Worm (Caenorhabditis elegans): ENCODE data around the gene nhr-94.

nhr-94 gene

DNA sequence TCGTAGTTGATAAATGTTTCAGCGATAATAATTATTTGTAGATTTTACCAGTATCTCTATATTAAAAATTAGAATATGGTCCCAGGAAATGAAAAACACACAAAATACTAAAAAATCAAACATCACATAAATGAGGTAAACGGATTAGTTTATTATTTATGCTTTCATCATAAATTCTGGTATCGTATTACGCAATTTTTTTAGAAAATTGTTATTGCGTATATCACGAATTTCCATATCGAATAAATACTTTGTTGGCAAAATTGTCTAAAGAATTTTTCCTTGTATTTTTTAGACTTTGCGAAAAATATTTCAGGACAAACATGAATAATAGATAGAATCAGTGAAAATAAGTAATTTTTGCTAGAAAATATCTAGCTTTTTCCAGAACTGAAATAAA, 40.1 kb upstream of the nhr-94 start:
- TF ChIP-seq tbx-37 (GFP tag; conservative IDR thresholded peaks at IDR 0.05) (no peak), ama-1 (optimal IDR thresholded peaks at IDR 0.05) (no peak), ceh-36 (tag; optimal IDR thresholded peaks at IDR 0.05) (no peak), tbx-11 (GFP tag; IDR thresholded peaks at IDR 0.05) (no peak), pes-1 (GFP tag; IDR thresholded peaks at IDR 0.05) (no peak), tra-4 (tag; optimal IDR thresholded peaks at IDR 0.05) (no peak), aly-1 (tag; optimal IDR thresholded peaks at IDR 0.05) (no peak), ets-7 (tag; optimal IDR thresholded peaks at IDR 0.05) (no peak), scrt-1 (GFP tag; IDR thresholded peaks at IDR 0.05) (no peak), hmbx-1 (tag; optimal IDR thresholded peaks at IDR 0.05) (no peak), hnd-1 (tag; optimal IDR thresholded peaks at IDR 0.05) (no peak), sea-1 (GFP tag; conservative IDR thresholded peaks at IDR 0.05) (no peak), F13C5.2 (tag; optimal IDR thresholded peaks at IDR 0.05) (no peak), ceh-13 (GFP tag; optimal IDR thresholded peaks at IDR 0.05) (no peak), flt-1 (GFP tag; IDR thresholded peaks at IDR 0.05) (no peak), B0310.2 (tag; optimal IDR thresholded peaks at IDR 0.05) (no peak), hmg-4 (GFP tag; optimal IDR thresholded peaks at IDR 0.05) (no peak)

DNA sequence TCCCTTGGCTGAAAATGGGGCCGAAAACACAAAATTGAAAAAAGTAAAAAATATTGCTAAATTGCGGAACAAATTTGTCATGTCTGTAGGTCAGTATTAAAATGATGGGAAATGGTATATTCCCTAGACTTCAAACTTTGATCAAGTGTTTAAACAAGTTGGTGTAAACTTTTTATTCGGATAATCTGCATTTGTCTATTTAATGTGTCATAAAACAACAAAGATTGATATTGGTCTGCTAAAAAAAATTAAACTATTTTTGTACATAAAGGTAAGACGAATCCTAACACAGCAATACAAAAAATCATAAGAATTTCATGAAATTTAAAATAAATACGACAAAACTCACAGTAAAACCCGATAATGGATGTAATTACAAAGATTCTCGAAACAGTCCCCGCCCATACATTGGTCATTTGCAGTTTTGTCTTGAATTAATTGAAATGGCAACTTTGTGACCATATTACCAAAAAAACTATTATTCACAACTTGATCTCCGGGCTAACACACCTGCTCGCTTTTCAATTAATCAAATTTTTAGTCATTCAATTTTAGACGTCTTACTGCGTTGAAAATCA, 37.9 kb upstream of the nhr-94 start, which contains the start of the genes ZK105.6 and ZK105.8:
ZK105.6 (minus strand) TSS at position 101 of the 578 bp plus-strand sequence.
ZK105.8 (plus strand) TSS at position 528 of the 578 bp plus-strand sequence.
- no peak for TF ChIP-seq sea-1 (GFP tag; conservative IDR thresholded peaks at IDR 0.05)

DNA sequence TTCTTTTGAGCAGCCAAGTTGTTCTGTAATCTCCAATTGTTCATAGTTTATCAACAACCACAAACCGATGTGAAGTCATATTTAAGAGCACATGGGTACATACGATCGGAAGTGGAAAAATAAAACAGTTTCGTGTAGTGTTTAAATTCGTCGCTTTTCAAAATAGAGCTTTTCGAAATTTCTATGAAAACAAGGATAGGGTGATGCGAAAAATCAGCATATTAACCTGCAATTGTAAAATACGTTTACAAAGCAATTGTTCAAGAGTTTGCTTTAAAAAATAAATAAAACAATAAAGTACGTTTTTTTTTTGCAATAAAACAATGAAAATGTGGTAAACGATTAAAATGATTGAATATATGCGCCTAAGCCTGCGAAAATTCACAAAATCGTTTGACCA, 35.8 kb upstream of the nhr-94 start, which contains the start of gene ZK105.14:
ZK105.14 (minus strand) TSS at position 101 of the 400 bp plus-strand sequence.
- no peak for TF ChIP-seq B0310.2 (tag; optimal IDR thresholded peaks at IDR 0.05)
- TF ChIP-seq hmbx-1 (tag; optimal IDR thresholded peaks at IDR 0.05), result no peak
- TF ChIP-seq ceh-13 (GFP tag; optimal IDR thresholded peaks at IDR 0.05), result no peak
- TF ChIP-seq hmg-4 (GFP tag; optimal IDR thresholded peaks at IDR 0.05), result no peak
- TF ChIP-seq pes-1 (GFP tag; IDR thresholded peaks at IDR 0.05), result no peak
- no peak for TF ChIP-seq tra-4 (tag; optimal IDR thresholded peaks at IDR 0.05)
- no peak for TF ChIP-seq scrt-1 (GFP tag; IDR thresholded peaks at IDR 0.05)
- TF ChIP-seq ama-1 (optimal IDR thresholded peaks at IDR 0.05), result no peak
- no peak for TF ChIP-seq aly-1 (tag; optimal IDR thresholded peaks at IDR 0.05)
- no peak for TF ChIP-seq ceh-36 (tag; optimal IDR thresholded peaks at IDR 0.05)
- no peak for TF ChIP-seq tbx-11 (GFP tag; IDR thresholded peaks at IDR 0.05)
- no peak for TF ChIP-seq flt-1 (GFP tag; IDR thresholded peaks at IDR 0.05)
- TF ChIP-seq hnd-1 (tag; optimal IDR thresholded peaks at IDR 0.05), result no peak
- no peak for TF ChIP-seq F13C5.2 (tag; optimal IDR thresholded peaks at IDR 0.05)
- TF ChIP-seq tbx-37 (GFP tag; conservative IDR thresholded peaks at IDR 0.05), result no peak

DNA sequence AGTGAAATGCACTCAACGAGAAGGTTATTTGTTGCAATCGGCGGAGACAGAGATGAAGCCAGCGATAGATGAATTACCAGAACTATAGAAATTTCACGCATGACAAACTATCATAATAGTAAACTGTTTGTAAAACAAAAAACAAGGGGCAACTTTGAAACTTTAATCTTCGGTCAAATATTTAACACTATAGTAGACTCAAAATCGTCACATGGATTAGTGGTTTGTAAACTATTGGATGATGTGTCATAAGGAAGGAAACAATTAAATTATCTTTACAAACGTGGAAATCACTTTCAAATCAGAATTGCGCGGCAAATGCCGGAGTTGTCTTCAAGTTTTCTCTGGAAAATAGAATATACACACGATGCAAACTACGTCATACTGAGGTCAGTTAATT, 31.5 kb upstream of the nhr-94 start, which contains the start of gene ZK105.5:
ZK105.5 (minus strand) TSS at position 101 of the 400 bp plus-strand sequence.
- no peak for TF ChIP-seq tbx-37 (GFP tag; conservative IDR thresholded peaks at IDR 0.05)
- TF ChIP-seq hnd-1 (tag; optimal IDR thresholded peaks at IDR 0.05), result no peak

DNA sequence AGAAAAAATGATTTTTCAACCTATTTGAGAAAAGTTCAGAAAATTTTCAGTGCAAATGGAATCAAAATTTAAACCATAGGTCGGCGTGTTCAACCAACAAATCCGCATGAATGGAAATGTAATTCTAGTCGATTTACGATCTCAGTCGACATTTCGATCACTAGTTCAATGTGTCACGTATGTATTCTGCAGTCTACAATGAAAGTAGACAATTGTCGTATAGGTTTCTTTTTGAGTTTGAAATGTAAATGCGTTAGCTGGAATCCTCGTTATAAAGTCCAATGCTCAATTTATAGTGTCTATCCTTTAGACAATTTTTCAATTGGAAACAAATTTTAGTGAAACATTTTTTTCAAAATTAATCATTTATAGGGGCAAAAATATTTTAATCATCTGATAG, 29.9 kb upstream of the nhr-94 start, which contains the start of gene ZK105.12:
ZK105.12 (minus strand) TSS at position 101 of the 400 bp plus-strand sequence.
- TF ChIP-seq hmbx-1 (tag; optimal IDR thresholded peaks at IDR 0.05) (no peak), ets-7 (tag; optimal IDR thresholded peaks at IDR 0.05) (no peak), hmg-4 (GFP tag; optimal IDR thresholded peaks at IDR 0.05) (no peak), sea-1 (GFP tag; conservative IDR thresholded peaks at IDR 0.05) (no peak), tra-4 (tag; optimal IDR thresholded peaks at IDR 0.05) (no peak), hnd-1 (tag; optimal IDR thresholded peaks at IDR 0.05) (no peak), aly-1 (tag; optimal IDR thresholded peaks at IDR 0.05) (no peak)

DNA sequence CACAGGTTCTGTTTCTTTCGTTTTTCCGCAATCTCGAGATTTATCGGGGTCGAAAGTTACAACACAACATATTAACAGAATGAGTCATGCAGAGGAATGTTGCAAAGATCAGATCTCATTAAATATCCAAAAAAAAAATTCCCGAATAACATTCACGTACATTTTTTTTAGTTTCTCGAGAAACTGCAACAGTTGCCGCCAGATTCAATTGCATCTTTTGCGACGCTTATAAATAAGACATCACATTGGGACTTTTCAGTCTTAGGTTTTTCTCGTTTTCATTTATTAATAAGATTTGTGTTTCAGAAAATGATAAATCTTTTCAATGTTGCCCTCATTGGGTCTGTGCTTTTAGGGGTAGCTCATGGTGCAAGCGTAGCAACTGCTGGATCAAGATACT, 27.6 kb upstream of the nhr-94 start, which contains the start of gene ZK105.1:
ZK105.1 (plus strand) TSS at position 301 of the 400 bp plus-strand sequence.
- no peak for TF ChIP-seq F13C5.2 (tag; optimal IDR thresholded peaks at IDR 0.05)
- TF ChIP-seq flt-1 (GFP tag; IDR thresholded peaks at IDR 0.05), result no peak
- no peak for TF ChIP-seq ama-1 (optimal IDR thresholded peaks at IDR 0.05)
- TF ChIP-seq tbx-37 (GFP tag; conservative IDR thresholded peaks at IDR 0.05), result no peak
- TF ChIP-seq hmg-4 (GFP tag; optimal IDR thresholded peaks at IDR 0.05), result no peak
- TF ChIP-seq pes-1 (GFP tag; IDR thresholded peaks at IDR 0.05), result no peak
- no peak for TF ChIP-seq sea-1 (GFP tag; conservative IDR thresholded peaks at IDR 0.05)
- no peak for TF ChIP-seq ets-7 (tag; optimal IDR thresholded peaks at IDR 0.05)
- no peak for TF ChIP-seq hmbx-1 (tag; optimal IDR thresholded peaks at IDR 0.05)
- no peak for TF ChIP-seq ceh-36 (tag; optimal IDR thresholded peaks at IDR 0.05)
- no peak for TF ChIP-seq ceh-13 (GFP tag; optimal IDR thresholded peaks at IDR 0.05)

DNA sequence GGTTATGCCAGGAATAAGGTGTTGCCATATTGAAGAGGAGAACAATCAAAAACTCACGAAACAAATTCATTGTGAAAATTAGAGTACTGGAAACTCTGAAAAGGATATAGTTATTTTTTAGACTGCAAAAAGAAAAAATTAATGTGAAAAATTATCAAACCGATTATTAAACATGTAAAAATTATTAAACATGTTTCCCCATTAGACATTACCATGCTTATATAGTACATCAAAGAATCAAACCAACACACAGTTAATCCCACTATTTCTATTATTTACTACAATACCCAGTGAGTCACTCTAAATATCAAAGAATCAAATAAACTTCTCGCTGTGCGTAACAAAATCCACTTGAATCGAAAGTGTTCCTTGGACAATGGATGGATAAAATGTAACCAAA, 26.9 kb upstream of the nhr-94 start, which contains the start of gene ZK105.13:
ZK105.13 (minus strand) TSS at position 101 of the 400 bp plus-strand sequence.
- TF ChIP-seq tbx-37 (GFP tag; conservative IDR thresholded peaks at IDR 0.05), result no peak
- TF ChIP-seq hmg-4 (GFP tag; optimal IDR thresholded peaks at IDR 0.05), result no peak
- no peak for TF ChIP-seq scrt-1 (GFP tag; IDR thresholded peaks at IDR 0.05)
- no peak for TF ChIP-seq ceh-13 (GFP tag; optimal IDR thresholded peaks at IDR 0.05)
- TF ChIP-seq ceh-36 (tag; optimal IDR thresholded peaks at IDR 0.05), result no peak
- no peak for TF ChIP-seq ets-7 (tag; optimal IDR thresholded peaks at IDR 0.05)
- TF ChIP-seq hmbx-1 (tag; optimal IDR thresholded peaks at IDR 0.05), result no peak
- TF ChIP-seq tra-4 (tag; optimal IDR thresholded peaks at IDR 0.05), result no peak
- TF ChIP-seq B0310.2 (tag; optimal IDR thresholded peaks at IDR 0.05), result no peak
- TF ChIP-seq aly-1 (tag; optimal IDR thresholded peaks at IDR 0.05), result no peak
- TF ChIP-seq ama-1 (optimal IDR thresholded peaks at IDR 0.05), result no peak
- no peak for TF ChIP-seq pes-1 (GFP tag; IDR thresholded peaks at IDR 0.05)
- no peak for TF ChIP-seq flt-1 (GFP tag; IDR thresholded peaks at IDR 0.05)
- no peak for TF ChIP-seq hnd-1 (tag; optimal IDR thresholded peaks at IDR 0.05)
- TF ChIP-seq tbx-11 (GFP tag; IDR thresholded peaks at IDR 0.05), result no peak
- TF ChIP-seq sea-1 (GFP tag; conservative IDR thresholded peaks at IDR 0.05), result no peak

DNA sequence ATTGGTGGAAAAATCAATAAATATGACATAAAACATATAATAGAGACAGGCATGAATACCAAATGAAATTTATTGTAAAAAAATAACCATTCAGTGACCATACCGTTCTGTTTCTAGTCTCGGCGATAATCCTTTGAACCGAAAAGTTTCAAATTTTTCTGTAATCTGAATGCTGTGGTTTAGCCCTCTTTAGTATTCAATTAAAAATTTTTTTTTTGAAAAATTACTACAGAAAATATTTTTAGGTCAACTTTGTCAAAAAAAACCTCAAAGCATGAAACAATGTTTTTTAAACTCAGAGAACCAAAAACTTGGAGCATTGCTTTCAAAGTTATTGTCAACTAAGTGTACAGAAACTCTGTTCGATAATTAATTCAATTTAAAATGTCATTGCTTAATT, 22.4 kb upstream of the nhr-94 start, which contains the start of gene ZK105.11:
ZK105.11 (minus strand) TSS at position 101 of the 400 bp plus-strand sequence.
- TF ChIP-seq hmbx-1 (tag; optimal IDR thresholded peaks at IDR 0.05), result no peak
- TF ChIP-seq ets-7 (tag; optimal IDR thresholded peaks at IDR 0.05), result no peak
- no peak for TF ChIP-seq F13C5.2 (tag; optimal IDR thresholded peaks at IDR 0.05)
- TF ChIP-seq scrt-1 (GFP tag; IDR thresholded peaks at IDR 0.05), result no peak
- no peak for TF ChIP-seq aly-1 (tag; optimal IDR thresholded peaks at IDR 0.05)
- no peak for TF ChIP-seq pes-1 (GFP tag; IDR thresholded peaks at IDR 0.05)
- TF ChIP-seq ama-1 (optimal IDR thresholded peaks at IDR 0.05), result no peak
- TF ChIP-seq ceh-36 (tag; optimal IDR thresholded peaks at IDR 0.05), result no peak
- TF ChIP-seq ceh-13 (GFP tag; optimal IDR thresholded peaks at IDR 0.05), result no peak
- no peak for TF ChIP-seq tbx-37 (GFP tag; conservative IDR thresholded peaks at IDR 0.05)
- TF ChIP-seq sea-1 (GFP tag; conservative IDR thresholded peaks at IDR 0.05), result no peak
- no peak for TF ChIP-seq tbx-11 (GFP tag; IDR thresholded peaks at IDR 0.05)
- TF ChIP-seq hnd-1 (tag; optimal IDR thresholded peaks at IDR 0.05), result no peak
- no peak for TF ChIP-seq tra-4 (tag; optimal IDR thresholded peaks at IDR 0.05)
- no peak for TF ChIP-seq hmg-4 (GFP tag; optimal IDR thresholded peaks at IDR 0.05)
- TF ChIP-seq B0310.2 (tag; optimal IDR thresholded peaks at IDR 0.05), result no peak
- TF ChIP-seq flt-1 (GFP tag; IDR thresholded peaks at IDR 0.05), result no peak
